Worm (Caenorhabditis elegans): ENCODE results near the gene F22E5.1.

ce11 chrII:2686985-2687675 is 13.6 kb downstream of the F22E5.1 start, which contains the start of the genes sup-9 and nspf-1:
- TF ChIP-seq ets-7 (tag; optimal IDR thresholded peaks at IDR 0.05) (no peak), ama-1 (optimal IDR thresholded peaks at IDR 0.05) (no peak)
